Fruit fly (Drosophila melanogaster) whole organism, pupa: Measurements from ENCODE around the gene CG2841.

ENCODE experiments used
- CG10348 ChIP-seq: fragments of 200-800 bp; sonication (Bioruptor generic); IDR thresholded peaks from 2 replicates; pipeline ENCODE4 v1.3.6; 2022; ENCODE audit warnings: missing biosample characterization, missing genetic modification characterization
- CG12605 ChIP-seq: fragments of 200-800 bp; sonication (Bioruptor generic); IDR thresholded peaks from 2 replicates; pipeline ENCODE4 v1.3.6; 2022; ENCODE audit warnings: missing biosample characterization, missing genetic modification characterization
- CG13204 ChIP-seq: fragments of 200-800 bp; sonication (Bioruptor generic); optimal IDR thresholded peaks from 2 replicates; lab custom pipeline; 2018; ENCODE audit warnings: missing biosample characterization, mild to moderate bottlenecking, missing genetic modification characterization, moderate library complexity
- CG15710 ChIP-seq: fragments of 200-800 bp; sonication (Bioruptor generic); optimal IDR thresholded peaks from 2 replicates; lab custom pipeline; 2018; ENCODE audit warnings: missing biosample characterization, mild to moderate bottlenecking, missing genetic modification characterization, moderate library complexity
- CG17806 ChIP-seq: fragments of 200-800 bp; sonication (Bioruptor generic); optimal IDR thresholded peaks from 2 replicates; lab custom pipeline; 2018; ENCODE audit warnings: missing biosample characterization, mild to moderate bottlenecking, missing genetic modification characterization, moderate library complexity
- CG32121 ChIP-seq: fragments of 200-800 bp; sonication (Bioruptor generic); IDR thresholded peaks from 2 replicates; pipeline ENCODE4 v1.3.6; 2022; ENCODE audit warnings: missing biosample characterization, missing genetic modification characterization
- CG4496 ChIP-seq: fragments of 200-800 bp; sonication (Bioruptor generic); IDR thresholded peaks from 3 replicates; pipeline ENCODE4 v1.3.6; 2022; ENCODE audit warnings: missing biosample characterization, missing genetic modification characterization
- CG9948 ChIP-seq: fragments of 200-800 bp; sonication (Bioruptor generic); optimal IDR thresholded peaks from 2 replicates; lab custom pipeline; 2018; ENCODE audit warnings: missing biosample characterization, mild to moderate bottlenecking, missing genetic modification characterization, moderate library complexity
- D1 ChIP-seq: fragments of 200-800 bp; sonication (Bioruptor generic); optimal IDR thresholded peaks from 2 replicates; lab custom pipeline; 2018; ENCODE audit warnings: missing biosample characterization, mild to moderate bottlenecking, missing genetic modification characterization, moderate library complexity
- Pif1B ChIP-seq: fragments of 200-800 bp; sonication (Bioruptor generic); optimal IDR thresholded peaks from 3 replicates; lab custom pipeline; 2016; ENCODE audit warnings: missing biosample characterization, missing genetic modification characterization
- Snoo ChIP-seq: fragments of 200-800 bp; sonication (Bioruptor generic); optimal IDR thresholded peaks from 3 replicates; lab custom pipeline; 2017; ENCODE audit warnings: missing biosample characterization, mild to moderate bottlenecking, missing genetic modification characterization, inconsistent platforms
- fd96Ca ChIP-seq: fragments of 200-800 bp; sonication (Bioruptor generic); IDR thresholded peaks from 3 replicates; pipeline ENCODE4 v1.3.6; 2022; ENCODE audit warnings: missing biosample characterization, missing genetic modification characterization
- gl ChIP-seq: fragments of 200-800 bp; sonication (Bioruptor generic); optimal IDR thresholded peaks from 2 replicates; lab custom pipeline; 2018; ENCODE audit warnings: missing biosample characterization, mild to moderate bottlenecking, missing genetic modification characterization
- rn ChIP-seq: fragments of 200-800 bp; sonication (Bioruptor generic); IDR thresholded peaks from 2 replicates; pipeline ENCODE4 v1.3.6; 2022; ENCODE audit warnings: missing biosample characterization, missing genetic modification characterization

DNA sequence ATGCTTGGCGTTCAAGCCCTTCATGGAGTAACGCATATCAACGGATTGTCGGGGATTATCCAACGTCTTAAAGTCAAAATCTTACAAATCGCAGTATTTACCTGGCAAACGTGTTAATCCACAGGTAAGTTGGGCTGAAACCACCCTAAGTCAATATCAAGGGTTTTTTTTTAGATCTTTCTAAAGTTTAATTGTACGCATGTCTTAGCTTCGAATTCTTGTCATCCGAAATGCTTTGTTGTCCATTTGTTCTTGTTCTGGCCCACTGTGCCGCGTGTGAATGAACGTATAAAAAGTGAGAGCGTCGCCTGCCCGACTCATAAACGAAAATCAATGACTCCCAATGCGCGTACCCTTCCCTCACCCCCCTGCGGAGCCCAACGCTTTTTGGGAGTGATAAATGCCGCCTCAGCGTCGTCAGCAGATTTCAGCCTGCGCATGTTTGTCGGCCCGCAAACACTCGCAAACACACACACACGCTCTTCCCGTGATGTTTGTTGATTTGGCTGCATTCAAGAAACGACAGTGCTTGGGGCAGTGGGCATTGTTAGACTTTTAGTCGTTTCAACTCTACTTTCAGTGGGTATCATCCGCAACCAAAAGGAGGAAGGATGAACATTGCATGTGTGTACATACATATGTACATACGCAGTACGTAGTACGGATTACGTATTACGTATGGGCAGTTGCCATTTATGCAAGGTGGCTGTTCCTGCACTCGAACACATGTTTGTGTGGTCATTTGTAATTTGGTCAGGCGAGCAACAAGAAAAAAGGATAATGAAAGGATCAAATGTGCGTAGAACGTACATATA, 69.7 kb downstream of the CG2841 start:
- TF ChIP-seq CG4496 (peak; percentile 86), CG10348 (GFP tag; lab: Robert Waterston, UW) (peak; percentile 61; the same call in 1 of the 2 replicates), CG13204 (GFP tag; lab: Kevin White, UChicago) (peak; percentile 65), CG15710 (tag; lab: Kevin White, UChicago) (peak; percentile 92), rn (GFP tag; lab: Robert Waterston, UW) (peak; percentile 60; the same call in 1 of the 2 replicates), CG32121 (GFP tag; lab: Robert Waterston, UW) (peak; percentile 79), D1 (tag; lab: Kevin White, UChicago) (peak; percentile 88), CG17806 (tag; lab: Kevin White, UChicago) (peak; percentile 82), CG12605 (GFP tag; lab: Robert Waterston, UW) (no peak), fd96Ca (GFP tag; lab: Robert Waterston, UW) (peak; percentile 79), gl (tag; lab: Kevin White, UChicago) (peak; percentile 76), Pif1B (peak; percentile 88), Snoo (peak; percentile 94), CG9948 (tag; lab: Kevin White, UChicago) (peak; percentile 92)
